Fruit fly (Drosophila melanogaster) whole organism, pupa: ENCODE results near the gene CG12084.

Experiments used
- CG32121 ChIP-seq: fragments of 200-800 bp; sonication (Bioruptor generic); IDR thresholded peaks from 2 replicates; pipeline ENCODE4 v1.3.6; 2022; ENCODE audit warnings: missing biosample characterization, missing genetic modification characterization
- CG34367 ChIP-seq: fragments of 200-800 bp; sonication (Bioruptor generic); optimal IDR thresholded peaks from 2 replicates; lab custom pipeline; 2018; ENCODE audit warnings: missing biosample characterization, mild to moderate bottlenecking, missing genetic modification characterization
- CG8301 ChIP-seq: fragments of 200-800 bp; sonication (Bioruptor generic); optimal IDR thresholded peaks from 2 replicates; lab custom pipeline; 2018; ENCODE audit warnings: missing biosample characterization, mild to moderate bottlenecking, missing genetic modification characterization
- D1 ChIP-seq: fragments of 200-800 bp; sonication (Bioruptor generic); optimal IDR thresholded peaks from 2 replicates; lab custom pipeline; 2018; ENCODE audit warnings: missing biosample characterization, mild to moderate bottlenecking, missing genetic modification characterization, moderate library complexity
- EcR ChIP-seq: fragments of 200-800 bp; sonication (Bioruptor generic); optimal IDR thresholded peaks from 3 replicates; lab custom pipeline; 2019; ENCODE audit warnings: missing biosample characterization, missing genetic modification characterization, mild to moderate bottlenecking, moderate library complexity, missing genetic modification reagents
- Ets98B ChIP-seq: fragments of 200-800 bp; sonication (Bioruptor generic); IDR thresholded peaks from 2 replicates; pipeline ENCODE4 v1.3.6; 2022; ENCODE audit warnings: missing biosample characterization, missing genetic modification characterization
- Pif1A ChIP-seq: fragments of 200-800 bp; sonication (Bioruptor generic); optimal IDR thresholded peaks from 3 replicates; lab custom pipeline; 2016; ENCODE audit warnings: missing biosample characterization, missing genetic modification characterization
- gl ChIP-seq: fragments of 200-800 bp; sonication (Bioruptor generic); optimal IDR thresholded peaks from 2 replicates; lab custom pipeline; 2018; ENCODE audit warnings: missing biosample characterization, mild to moderate bottlenecking, missing genetic modification characterization

DNA sequence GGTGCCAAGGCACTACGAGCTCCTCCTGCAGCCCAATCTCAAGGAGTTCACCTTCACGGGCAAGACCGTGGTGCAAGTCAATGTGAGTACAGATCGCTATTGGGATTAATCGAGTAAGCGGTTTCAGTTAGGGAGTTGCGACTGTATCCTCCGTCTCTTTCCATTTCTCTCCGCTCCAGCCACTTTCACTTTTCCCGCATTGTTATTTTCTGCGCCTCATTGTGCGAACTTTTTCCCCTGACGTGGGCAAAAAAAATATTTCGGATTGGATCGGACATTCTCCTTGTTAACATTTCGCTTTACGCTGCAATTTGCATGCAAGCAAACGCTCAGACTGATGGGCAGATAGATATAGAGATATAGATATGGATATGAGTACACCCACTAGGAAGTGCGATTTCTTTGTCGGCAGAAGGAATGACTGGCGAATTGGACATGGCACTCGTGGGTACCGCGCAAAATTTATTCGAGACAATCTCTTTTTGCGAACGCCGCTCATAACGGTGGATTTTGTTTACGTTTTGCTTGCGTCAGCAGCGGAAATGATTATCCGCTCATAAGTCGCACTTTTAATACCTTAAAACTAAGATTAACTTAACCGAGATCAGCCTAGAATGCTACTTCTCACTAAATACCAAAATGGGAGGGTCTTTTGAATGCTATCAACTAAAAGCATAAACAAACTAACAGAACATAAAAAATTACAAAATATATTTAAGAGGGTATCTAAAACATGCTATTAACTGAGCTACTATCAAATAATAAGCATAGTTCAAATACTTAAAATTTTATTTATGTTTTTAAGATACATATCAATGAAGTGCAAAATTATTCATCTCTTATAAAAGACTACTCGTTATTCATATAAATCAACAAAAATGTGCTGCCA is 22.5 kb upstream of the CG12084 start:
- no peak for TF ChIP-seq CG32121 (GFP tag; lab: Robert Waterston, UW)
- no peak for TF ChIP-seq gl (tag; lab: Kevin White, UChicago)
- TF ChIP-seq EcR (GFP tag; lab: Kevin White, UChicago) = no peak
- TF ChIP-seq D1 (tag; lab: Kevin White, UChicago) = no peak
- TF ChIP-seq CG8301 = no peak
- no peak for TF ChIP-seq Pif1A (GFP tag; lab: Kevin White, UChicago)
- no peak for TF ChIP-seq CG34367 (tag; lab: Kevin White, UChicago)
- TF ChIP-seq Ets98B (GFP tag; lab: Robert Waterston, UW) = no peak
